Worm (Caenorhabditis elegans): Measurements from ENCODE around the gene F25B5.6.
A peak's percentile ranks its signal among the peaks of the same experiment; 100 is the strongest.

Gene F25B5.6

ce11 chrIII:5940525-5940974, 8.0 kb downstream of the F25B5.6 start (continued):
- TF ChIP-seq mab-9 (GFP tag; IDR thresholded peaks at IDR 0.05): no peak
- TF ChIP-seq unc-98 (GFP tag; IDR thresholded peaks at IDR 0.05): no peak
- TF ChIP-seq unc-30 (tag; optimal IDR thresholded peaks at IDR 0.05): no peak
- TF ChIP-seq tlp-1 (tag; optimal IDR thresholded peaks at IDR 0.05): no peak
- TF ChIP-seq elt-3 (tag; optimal IDR thresholded peaks at IDR 0.05): peak in 1 of 6 experiments; percentile 7
- TF ChIP-seq nhr-71 (tag; optimal IDR thresholded peaks at IDR 0.05): peak; percentile 71
- no peak for TF ChIP-seq lin-15B (tag; optimal IDR thresholded peaks at IDR 0.05)
- TF ChIP-seq jun-1 (tag; optimal IDR thresholded peaks at IDR 0.05): peak; percentile 68
- TF ChIP-seq mef-2 (tag; optimal IDR thresholded peaks at IDR 0.05): peak; percentile 39
- TF ChIP-seq mdl-1 (tag; optimal IDR thresholded peaks at IDR 0.05): peak in 1 of 2 experiments; percentile 94
- TF ChIP-seq pqm-1 (tag; optimal IDR thresholded peaks at IDR 0.05): no peak
- TF ChIP-seq unc-86 (tag; optimal IDR thresholded peaks at IDR 0.05): peak; percentile 29
- no peak for TF ChIP-seq ets-5 (GFP tag; IDR thresholded peaks at IDR 0.05)
- TF ChIP-seq aha-1 (tag; optimal IDR thresholded peaks at IDR 0.05): no peak
- peak; percentile 26 to 29 for TF ChIP-seq efl-1 (optimal IDR thresholded peaks at IDR 0.05)
- TF ChIP-seq efl-1 (GFP tag; optimal IDR thresholded peaks at IDR 0.05 in 1 of 2): peak in 1 of 2 experiments; percentile 78
- TF ChIP-seq sox-4 (tag; optimal IDR thresholded peaks at IDR 0.05): no peak
- no peak for TF ChIP-seq sptf-1 (tag; optimal IDR thresholded peaks at IDR 0.05)
- peak; percentile 68 for TF ChIP-seq aly-2 (tag; optimal IDR thresholded peaks at IDR 0.05)
- TF ChIP-seq fkh-10 (GFP tag; optimal IDR thresholded peaks at IDR 0.05): no peak
- peak; percentile 75 for TF ChIP-seq nhr-85 (tag)
- TF ChIP-seq hlh-17 (GFP tag; optimal IDR thresholded peaks at IDR 0.05; ENCODE audit: borderline replicate concordance): no peak
- peak; percentile 29 for TF ChIP-seq skn-1 (tag; optimal IDR thresholded peaks at IDR 0.05)
- peak; percentile 45 for TF ChIP-seq lir-3 (tag; optimal IDR thresholded peaks at IDR 0.05; ENCODE audit: poor library complexity)
- TF ChIP-seq elt-2 (tag; optimal IDR thresholded peaks at IDR 0.05): no peak
- peak; percentile 24 for TF ChIP-seq F16B12.6 (tag; optimal IDR thresholded peaks at IDR 0.05)
- TF ChIP-seq C34B4.2 (tag; optimal IDR thresholded peaks at IDR 0.05): no peak
- peak; percentile 27 for TF ChIP-seq ztf-4 (tag; optimal IDR thresholded peaks at IDR 0.05)
- peak; percentile 1 to 33 (median 24) for TF ChIP-seq dpl-1 (GFP tag; optimal IDR thresholded peaks at IDR 0.05)
- TF ChIP-seq xbp-1 (tag; optimal IDR thresholded peaks at IDR 0.05): peak; percentile 49
- no peak for TF ChIP-seq nhr-90 (tag; optimal IDR thresholded peaks at IDR 0.05; ENCODE audit: poor library complexity)
- TF ChIP-seq sup-37 (GFP tag; optimal IDR thresholded peaks at IDR 0.05): no peak
- peak in 1 of 2 experiments; percentile 38 for TF ChIP-seq ztf-11 (tag; optimal IDR thresholded peaks at IDR 0.05)
- no peak for TF ChIP-seq isw-1 (GFP tag; IDR thresholded peaks at IDR 0.05)
- TF ChIP-seq lsy-2 (tag; optimal IDR thresholded peaks at IDR 0.05): peak; percentile 37 to 69
- peak; percentile 37 for TF ChIP-seq rnt-1 (tag; optimal IDR thresholded peaks at IDR 0.05)
- TF ChIP-seq lin-39 (tag; optimal IDR thresholded peaks at IDR 0.05): no peak
- TF ChIP-seq hlh-4 (tag; optimal IDR thresholded peaks at IDR 0.05): no peak
- TF ChIP-seq mep-1 (tag; optimal IDR thresholded peaks at IDR 0.05): no peak
- TF ChIP-seq tbx-2 (tag; optimal IDR thresholded peaks at IDR 0.05): peak; percentile 35
- no peak for TF ChIP-seq zag-1 (tag; optimal IDR thresholded peaks at IDR 0.05)
- no peak for TF ChIP-seq nhr-76 (tag; optimal IDR thresholded peaks at IDR 0.05)

ce11 chrIII:5939453-5940296, 8.9 kb downstream of the F25B5.6 start, which contains the start of gene ubq-1:
Gene ubq-1, plus strand, starts transcription at chrIII:5940254.
- TF ChIP-seq unc-130 (tag; optimal IDR thresholded peaks at IDR 0.05): no peak
- no peak for TF ChIP-seq nhr-47 (tag; optimal IDR thresholded peaks at IDR 0.05)
- peak; percentile 19 for TF ChIP-seq elt-2 (tag; optimal IDR thresholded peaks at IDR 0.05)
- no peak for TF ChIP-seq efl-1 (optimal IDR thresholded peaks at IDR 0.05)
- peak in 1 of 2 experiments; percentile 65 for TF ChIP-seq efl-1 (GFP tag; optimal IDR thresholded peaks at IDR 0.05 in 1 of 2)
- TF ChIP-seq dsc-1 (tag; optimal IDR thresholded peaks at IDR 0.05): peak; percentile 14
- peak; percentile 1 for TF ChIP-seq snu-23 (GFP tag; optimal IDR thresholded peaks at IDR 0.05)
- TF ChIP-seq ceh-8 (GFP tag; optimal IDR thresholded peaks at IDR 0.05): no peak
- TF ChIP-seq fos-1 (tag; optimal IDR thresholded peaks at IDR 0.05): no peak
- no peak for TF ChIP-seq C16A3.4 (tag; optimal IDR thresholded peaks at IDR 0.05)
- no peak for TF ChIP-seq sox-4 (tag; optimal IDR thresholded peaks at IDR 0.05)
- peak; percentile 18 for TF ChIP-seq rnt-1 (tag; optimal IDR thresholded peaks at IDR 0.05)
- TF ChIP-seq nhr-71 (tag; optimal IDR thresholded peaks at IDR 0.05): peak; percentile 48
- TF ChIP-seq ztf-4 (tag; optimal IDR thresholded peaks at IDR 0.05): peak; percentile 42
- peak; percentile 55 for TF ChIP-seq zip-4 (GFP tag; optimal IDR thresholded peaks at IDR 0.05)
- peak in 1 of 2 experiments; percentile 15 for TF ChIP-seq lin-35 (GFP tag; optimal IDR thresholded peaks at IDR 0.05)
- 0 out of 2 replicates have a peak, but pooled peaks have one; percentile 20 for TF ChIP-seq nhr-19 (GFP tag; conservative IDR thresholded peaks at IDR 0.05)
- TF ChIP-seq mep-1 (tag; optimal IDR thresholded peaks at IDR 0.05): peak; percentile 34
